Worm (Caenorhabditis elegans) whole organism, L3 larva: ENCODE results near the gene H29C22.1.
A peak's percentile ranks its signal among the peaks of the same experiment; 100 is the strongest.

ENCODE experiments used
- R02D3.7 ChIP-seq: fragments of 150-350 bp; optimal IDR thresholded peaks from 2 replicates; lab custom pipeline; 2014; ENCODE audit warnings: missing biosample characterization, missing genetic modification characterization
- ceh-28 ChIP-seq: fragments of 150-350 bp; optimal IDR thresholded peaks from 2 replicates; lab custom pipeline; 2014; ENCODE audit warnings: missing biosample characterization, missing genetic modification reagents, missing genetic modification characterization
- fos-1 ChIP-seq: fragments of 150-350 bp; optimal IDR thresholded peaks from 2 replicates; lab custom pipeline; 2014; ENCODE audit warnings: missing biosample characterization, missing genetic modification characterization
- lsy-12 ChIP-seq: sonication (generic microtip); optimal IDR thresholded peaks from 2 replicates; lab custom pipeline; 2016; ENCODE audit warnings: mild to moderate bottlenecking, missing genetic modification characterization, missing compliant biosample characterization
- nfya-1 ChIP-seq: sonication (generic microtip); optimal IDR thresholded peaks from 2 replicates; lab custom pipeline; 2017; ENCODE audit warnings: missing genetic modification characterization, mild to moderate bottlenecking, missing compliant biosample characterization, antibody characterized with exemption, moderate library complexity; ENCODE audit not compliant: insufficient read depth
- pha-4 ChIP-seq: fragments of 150-350 bp; optimal IDR thresholded peaks from 2 replicates; lab custom pipeline; 2014; ENCODE audit warnings: missing biosample characterization, missing genetic modification reagents, missing genetic modification characterization
- skn-1 ChIP-seq: fragments of 150-350 bp; optimal IDR thresholded peaks from 2 replicates; lab custom pipeline; 2014; ENCODE audit warnings: missing biosample characterization, missing genetic modification characterization
- zag-1 ChIP-seq: fragments of 150-350 bp; optimal IDR thresholded peaks from 2 replicates; lab custom pipeline; 2014; ENCODE audit warnings: missing biosample characterization, missing genetic modification characterization

ce11 chrX:9271886-9272285 lies 39.2 kb downstream of the H29C22.1 start:
- TF ChIP-seq fos-1 (tag; lab: Kevin White, UChicago) (no peak), nfya-1 (tag; lab: Kevin White, UChicago) (no peak), pha-4 (peak; percentile 48), lsy-12 (tag; lab: Kevin White, UChicago) (no peak), ceh-28 (tag; lab: Kevin White, UChicago) (peak; percentile 17), skn-1 (tag; lab: Kevin White, UChicago) (no peak), R02D3.7 (tag; lab: Kevin White, UChicago) (no peak), zag-1 (tag; lab: Kevin White, UChicago) (no peak)
